Fruit fly (Drosophila melanogaster): ENCODE data around the gene CG32022.

CG32022 gene

dm6 chr3L:8683773-8684172 is 37.3 kb downstream of the CG32022 start (continued):
- no peak for TF ChIP-seq CG30020 (tag; optimal IDR thresholded peaks at IDR 0.05)
- TF ChIP-seq usp (GFP tag; optimal IDR thresholded peaks at IDR 0.05) = no peak
- no peak for TF ChIP-seq Atf3 (GFP tag; optimal IDR thresholded peaks at IDR 0.05)
- no peak for TF ChIP-seq Elba2 (GFP tag; optimal IDR thresholded peaks at IDR 0.05)
- no peak for TF ChIP-seq CG7372 (GFP tag; IDR thresholded peaks at IDR 0.05)
- TF ChIP-seq Abd-B (GFP tag; optimal IDR thresholded peaks at IDR 0.05) = no peak
- TF ChIP-seq HLH3B (GFP tag; IDR thresholded peaks at IDR 0.05) = peak; percentile 49; the same call in 1 of the 2 replicates
- peak; percentile 34 for TF ChIP-seq scrt (GFP tag; optimal IDR thresholded peaks at IDR 0.05)
- TF ChIP-seq Sox100B (GFP tag; optimal IDR thresholded peaks at IDR 0.05) = no peak
- no peak for TF ChIP-seq hbn (GFP tag; IDR thresholded peaks at IDR 0.05; ENCODE audit: partially characterized antibody)
- TF ChIP-seq disco-r (GFP tag; optimal IDR thresholded peaks at IDR 0.05) = no peak
- peak; percentile 40 for TF ChIP-seq CG1529 (GFP tag; optimal IDR thresholded peaks at IDR 0.05)
- TF ChIP-seq Gug (GFP tag; IDR thresholded peaks at IDR 0.05) = no peak
- TF ChIP-seq sr (GFP tag; IDR thresholded peaks at IDR 0.05) = 0 out of 3 replicates have a peak, but pooled peaks have one; percentile 8
- no peak for TF ChIP-seq CG14441 (GFP tag; IDR thresholded peaks at IDR 0.05)
- no peak for TF ChIP-seq NK7.1 (GFP tag; optimal IDR thresholded peaks at IDR 0.05)
- TF ChIP-seq Nf-YC (tag; optimal IDR thresholded peaks at IDR 0.05) = no peak
- no peak for TF ChIP-seq tgo (GFP tag; IDR thresholded peaks at IDR 0.05)
- no peak for TF ChIP-seq CG17361 (GFP tag; IDR thresholded peaks at IDR 0.05)
- TF ChIP-seq CG2875 (GFP tag; optimal IDR thresholded peaks at IDR 0.05) = peak; percentile 14
- TF ChIP-seq Stat92E (GFP tag; optimal IDR thresholded peaks at IDR 0.05) = no peak
- TF ChIP-seq Fer2 (tag; optimal IDR thresholded peaks at IDR 0.05) = no peak
- TF ChIP-seq Sry-β (GFP tag; optimal IDR thresholded peaks at IDR 0.05) = no peak
- no peak for TF ChIP-seq amos (GFP tag; IDR thresholded peaks at IDR 0.05; ENCODE audit: partially characterized antibody)
- TF ChIP-seq exex (tag; optimal IDR thresholded peaks at IDR 0.05) = no peak
- TF ChIP-seq CG12299 (tag; optimal IDR thresholded peaks at IDR 0.05) = no peak
- TF ChIP-seq CG4282 (GFP tag; optimal IDR thresholded peaks at IDR 0.05) = no peak
- TF ChIP-seq kay (GFP tag; optimal IDR thresholded peaks at IDR 0.05) = no peak
- TF ChIP-seq Hey (tag; optimal IDR thresholded peaks at IDR 0.05) = peak; percentile 33
- no peak for TF ChIP-seq Myb (GFP tag; optimal IDR thresholded peaks at IDR 0.05)
- peak; percentile 6 for TF ChIP-seq CG1233 (GFP tag; optimal IDR thresholded peaks at IDR 0.05)
- TF ChIP-seq abd-A (tag; optimal IDR thresholded peaks at IDR 0.05) = no peak
- peak; percentile 68 for TF ChIP-seq CG10543 (GFP tag; optimal IDR thresholded peaks at IDR 0.05)
- no peak for TF ChIP-seq CTCF (GFP tag; optimal IDR thresholded peaks at IDR 0.05)
- TF ChIP-seq twi (tag; optimal IDR thresholded peaks at IDR 0.05) = no peak
- no peak for TF ChIP-seq ara (GFP tag; IDR thresholded peaks at IDR 0.05)
- TF ChIP-seq CG7745 (tag; optimal IDR thresholded peaks at IDR 0.05) = no peak
- no peak for TF ChIP-seq CG15011 (GFP tag; optimal IDR thresholded peaks at IDR 0.05)
- no peak for TF ChIP-seq ase (GFP tag; IDR thresholded peaks at IDR 0.05)
- no peak for TF ChIP-seq pros (GFP tag; optimal IDR thresholded peaks at IDR 0.05)
- TF ChIP-seq lmd (GFP tag; IDR thresholded peaks at IDR 0.05) = no peak
- TF ChIP-seq H15 (GFP tag; IDR thresholded peaks at IDR 0.05) = 0 out of 3 replicates have a peak, but pooled peaks have one; percentile 48
- no peak for TF ChIP-seq lov (optimal IDR thresholded peaks at IDR 0.05)
- peak; percentile 42; the same call in 1 of the 3 replicates for TF ChIP-seq lov (GFP tag; IDR thresholded peaks at IDR 0.05)
- TF ChIP-seq CG15269 (tag; optimal IDR thresholded peaks at IDR 0.05) = no peak
- no peak for TF ChIP-seq CG4617 (GFP tag; optimal IDR thresholded peaks at IDR 0.05; ENCODE audit: borderline replicate concordance)
- TF ChIP-seq sens-2 (GFP tag; IDR thresholded peaks at IDR 0.05) = no peak
- no peak for TF ChIP-seq CG8290 (GFP tag; optimal IDR thresholded peaks at IDR 0.05)
- TF ChIP-seq CG8290 (tag; optimal IDR thresholded peaks at IDR 0.05) = peak in 1 of 2 experiments; percentile 59
- 0 out of 2 replicates have a peak, but pooled peaks have one; percentile 19 for TF ChIP-seq CG31224 (GFP tag; IDR thresholded peaks at IDR 0.05)
- no peak for TF ChIP-seq ind (GFP tag; optimal IDR thresholded peaks at IDR 0.05)
- TF ChIP-seq Rx (GFP tag; IDR thresholded peaks at IDR 0.05) = no peak
- TF ChIP-seq CHES-1-like (GFP tag; optimal IDR thresholded peaks at IDR 0.05) = peak; percentile 18
